Worm (Caenorhabditis elegans) whole organism, late embryonic: ENCODE measurements around the gene ztf-1.
A peak's percentile ranks its signal among the peaks of the same experiment; 100 is the strongest.

Source experiments
- F13H6.1 ChIP-seq: sonication (generic microtip); optimal IDR thresholded peaks from 2 replicates; lab custom pipeline; 2016; ENCODE audit warnings: missing genetic modification characterization, missing compliant biosample characterization
- K02D7.2 ChIP-seq: sonication (generic microtip); optimal IDR thresholded peaks from 2 replicates; lab custom pipeline; 2017; ENCODE audit warnings: mild to moderate bottlenecking, missing genetic modification characterization, missing compliant biosample characterization
- ama-1 ChIP-seq: fragments of 150-350 bp; optimal IDR thresholded peaks from 2 replicates; lab custom pipeline; 2014
- ceh-14 ChIP-seq: sonication (generic microtip); optimal IDR thresholded peaks from 2 replicates; lab custom pipeline; 2016; ENCODE audit warnings: missing genotype, missing genetic modification characterization, missing compliant biosample characterization
- ceh-18 ChIP-seq: sonication (generic microtip); optimal IDR thresholded peaks from 2 replicates; lab custom pipeline; 2016; ENCODE audit warnings: missing genetic modification characterization, missing compliant biosample characterization
- ceh-19 ChIP-seq: fragments of 200-800 bp; sonication (Bioruptor generic); optimal IDR thresholded peaks from 2 replicates; lab custom pipeline; 2018; ENCODE audit warnings: mild to moderate bottlenecking, missing genetic modification characterization, missing compliant biosample characterization
- ceh-2 ChIP-seq: sonication (generic microtip); optimal IDR thresholded peaks from 2 replicates; lab custom pipeline; 2016; ENCODE audit warnings: missing genotype, missing genetic modification characterization, missing compliant biosample characterization
- ceh-22 ChIP-seq: sonication (generic microtip); optimal IDR thresholded peaks from 2 replicates; lab custom pipeline; 2017; ENCODE audit warnings: missing biosample characterization, missing genetic modification characterization
- ceh-24 ChIP-seq: sonication (generic microtip); optimal IDR thresholded peaks from 2 replicates; lab custom pipeline; 2016; ENCODE audit warnings: mild to moderate bottlenecking, missing genetic modification characterization, missing compliant biosample characterization
- ceh-30 ChIP-seq: fragments of 150-350 bp; optimal IDR thresholded peaks from 2 replicates; lab custom pipeline; 2014; ENCODE audit warnings: missing biosample characterization, missing genetic modification characterization
- ceh-34 ChIP-seq: sonication (generic microtip); optimal IDR thresholded peaks from 2 replicates; lab custom pipeline; 2016; ENCODE audit warnings: mild to moderate bottlenecking, missing genetic modification characterization, missing compliant biosample characterization
- che-1 ChIP-seq: sonication (generic microtip); optimal IDR thresholded peaks from 2 replicates; lab custom pipeline; 2016; ENCODE audit warnings: mild to moderate bottlenecking, missing genetic modification characterization, missing compliant biosample characterization
- dmd-4 ChIP-seq: sonication (generic microtip); optimal IDR thresholded peaks from 2 replicates; lab custom pipeline; 2016; ENCODE audit warnings: borderline replicate concordance, missing genetic modification characterization, missing compliant biosample characterization
- elt-2 ChIP-seq: sonication (generic microtip); optimal IDR thresholded peaks from 2 replicates; lab custom pipeline; 2016; ENCODE audit warnings: missing genetic modification reagents, missing genetic modification characterization, missing compliant biosample characterization
- elt-4 ChIP-seq: sonication (generic microtip); optimal IDR thresholded peaks from 2 replicates; lab custom pipeline; 2016; ENCODE audit warnings: missing genetic modification characterization, missing compliant biosample characterization
- ets-4 ChIP-seq: sonication (generic microtip); optimal IDR thresholded peaks from 2 replicates; lab custom pipeline; 2016; ENCODE audit warnings: missing genetic modification characterization, missing compliant biosample characterization
- fax-1 ChIP-seq: sonication (generic microtip); optimal IDR thresholded peaks from 2 replicates; lab custom pipeline; 2016; ENCODE audit warnings: missing genotype, missing genetic modification characterization, missing compliant biosample characterization
- fkh-10 ChIP-seq: fragments of 150-350 bp; optimal IDR thresholded peaks from 2 replicates; lab custom pipeline; 2014; ENCODE audit warnings: missing biosample characterization, missing genetic modification reagents, missing genetic modification characterization
- hlh-13 ChIP-seq: fragments of 200-800 bp; sonication (Bioruptor generic); optimal IDR thresholded peaks from 2 replicates; lab custom pipeline; 2018; ENCODE audit warnings: mild to moderate bottlenecking, missing genetic modification characterization, missing compliant biosample characterization
- hlh-15 ChIP-seq: sonication (generic microtip); optimal IDR thresholded peaks from 2 replicates; lab custom pipeline; 2016; ENCODE audit warnings: missing genetic modification characterization, missing compliant biosample characterization
- hlh-30 ChIP-seq: sonication (generic microtip); optimal IDR thresholded peaks from 2 replicates; lab custom pipeline; 2017; ENCODE audit warnings: antibody characterized with exemption, missing genetic modification characterization, missing compliant biosample characterization; ENCODE audit not compliant: insufficient read depth
- hlh-6 ChIP-seq: sonication (generic microtip); optimal IDR thresholded peaks from 2 replicates; lab custom pipeline; 2016; ENCODE audit warnings: missing genotype, missing genetic modification characterization, missing compliant biosample characterization
- hlh-8 ChIP-seq: sonication (generic microtip); optimal IDR thresholded peaks from 2 replicates; lab custom pipeline; 2016; ENCODE audit warnings: missing genotype, missing genetic modification characterization, missing compliant biosample characterization
- lim-6 ChIP-seq: sonication (generic microtip); optimal IDR thresholded peaks from 2 replicates; lab custom pipeline; 2016; ENCODE audit warnings: missing genetic modification characterization, missing compliant biosample characterization
- madf-2 ChIP-seq: sonication (generic microtip); optimal IDR thresholded peaks from 2 replicates; lab custom pipeline; 2017; ENCODE audit warnings: missing genetic modification characterization, missing compliant biosample characterization
- nhr-11 ChIP-seq: fragments of 150-350 bp; optimal IDR thresholded peaks from 2 replicates; lab custom pipeline; 2014; ENCODE audit warnings: missing biosample characterization, missing genetic modification characterization
- nhr-232 ChIP-seq: sonication (generic microtip); optimal IDR thresholded peaks from 2 replicates; lab custom pipeline; 2016; ENCODE audit warnings: missing genetic modification characterization, missing compliant biosample characterization
- npax-4 ChIP-seq: sonication (generic microtip); optimal IDR thresholded peaks from 2 replicates; lab custom pipeline; 2016; ENCODE audit warnings: missing genetic modification characterization, missing compliant biosample characterization
- odd-2 ChIP-seq: sonication (generic microtip); optimal IDR thresholded peaks from 2 replicates; lab custom pipeline; 2017; ENCODE audit warnings: antibody characterized with exemption, mild to moderate bottlenecking, missing genetic modification characterization, missing compliant biosample characterization
- pat-9 ChIP-seq: fragments of 200-800 bp; sonication (Bioruptor generic); optimal IDR thresholded peaks from 2 replicates; lab custom pipeline; 2018; ENCODE audit warnings: mild to moderate bottlenecking, missing genetic modification characterization, moderate library complexity, missing compliant biosample characterization
- pha-2 ChIP-seq: sonication (generic microtip); optimal IDR thresholded peaks from 2 replicates; lab custom pipeline; 2017; ENCODE audit warnings: mild to moderate bottlenecking, missing genetic modification characterization, missing compliant biosample characterization
- pha-4 ChIP-seq: fragments of 150-350 bp; optimal IDR thresholded peaks from 2 replicates; lab custom pipeline; 2018; ENCODE audit warnings: missing biosample characterization, missing genetic modification reagents, missing genetic modification characterization
- pqm-1 ChIP-seq: sonication (generic microtip); optimal IDR thresholded peaks from 2 replicates; lab custom pipeline; 2016; ENCODE audit warnings: missing genetic modification characterization, missing compliant biosample characterization
- pros-1 ChIP-seq: fragments of 150-350 bp; optimal IDR thresholded peaks from 2 replicates; lab custom pipeline; 2014; ENCODE audit warnings: missing biosample characterization, missing genetic modification reagents, missing genetic modification characterization
- ref-2 ChIP-seq: sonication (generic microtip); optimal IDR thresholded peaks from 2 replicates; lab custom pipeline; 2016; ENCODE audit warnings: missing genetic modification characterization, missing compliant biosample characterization
- rnt-1 ChIP-seq: sonication (generic microtip); optimal IDR thresholded peaks from 2 replicates; lab custom pipeline; 2016; ENCODE audit warnings: missing genetic modification characterization, missing compliant biosample characterization
- sdc-2 ChIP-seq: sonication (generic microtip); optimal IDR thresholded peaks from 2 replicates; lab custom pipeline; 2016; ENCODE audit warnings: missing genotype, missing genetic modification characterization, missing compliant biosample characterization
- syd-9 ChIP-seq: sonication (generic microtip); optimal IDR thresholded peaks from 2 replicates; lab custom pipeline; 2016; ENCODE audit warnings: mild to moderate bottlenecking, missing genetic modification characterization, moderate library complexity, missing compliant biosample characterization
- tbx-2 ChIP-seq: sonication (generic microtip); optimal IDR thresholded peaks from 2 replicates; lab custom pipeline; 2016; ENCODE audit warnings: missing genetic modification characterization, missing compliant biosample characterization
- tbx-7 ChIP-seq: sonication (generic microtip); optimal IDR thresholded peaks from 2 replicates; lab custom pipeline; 2016; ENCODE audit warnings: missing genotype, missing genetic modification characterization, missing compliant biosample characterization
- ttx-3 ChIP-seq: sonication (generic microtip); optimal IDR thresholded peaks from 2 replicates; lab custom pipeline; 2016; ENCODE audit warnings: missing genetic modification reagents, missing genetic modification characterization, missing compliant biosample characterization
- unc-3 ChIP-seq, 2 experiments: fragments of 200-800 bp in 1 of 2; sonication (Bioruptor generic) in 1 of 2; sonication (generic microtip) in 1 of 2; conservative IDR thresholded peaks in 1 of 2; optimal IDR thresholded peaks in 1 of 2; 2 replicates each; pipeline versions ENCODE4 v1.3.6 to Lab custom; 2016 to 2022; ENCODE audit warnings: missing compliant biosample characterization in 2 of 2, missing genetic modification characterization in 2 of 2, missing genetic modification reagents in 1 of 2
- unc-42 ChIP-seq: sonication (generic microtip); optimal IDR thresholded peaks from 2 replicates; lab custom pipeline; 2016; ENCODE audit warnings: missing genotype, missing genetic modification characterization, missing compliant biosample characterization
- zip-5 ChIP-seq: sonication (generic microtip); optimal IDR thresholded peaks from 2 replicates; lab custom pipeline; 2016; ENCODE audit warnings: missing genetic modification characterization, missing compliant biosample characterization
- ztf-16 ChIP-seq: sonication (generic microtip); optimal IDR thresholded peaks from 2 replicates; lab custom pipeline; 2017; ENCODE audit warnings: missing genetic modification characterization, missing compliant biosample characterization

The ztf-1 gene

ce11 chrIII:8807246-8807645, 15.1 kb upstream of the ztf-1 start, which contains the start of gene F54F2.7:
F54F2.7 (minus strand) TSS chrIII:8807346.
- no peak for TF ChIP-seq npax-4 (tag; lab: Kevin White, UChicago)
- no peak for TF ChIP-seq nhr-232 (tag; lab: Kevin White, UChicago)
- TF ChIP-seq rnt-1 (tag; lab: Kevin White, UChicago): no peak
- no peak for TF ChIP-seq ttx-3
- TF ChIP-seq hlh-15: no peak

DNA sequence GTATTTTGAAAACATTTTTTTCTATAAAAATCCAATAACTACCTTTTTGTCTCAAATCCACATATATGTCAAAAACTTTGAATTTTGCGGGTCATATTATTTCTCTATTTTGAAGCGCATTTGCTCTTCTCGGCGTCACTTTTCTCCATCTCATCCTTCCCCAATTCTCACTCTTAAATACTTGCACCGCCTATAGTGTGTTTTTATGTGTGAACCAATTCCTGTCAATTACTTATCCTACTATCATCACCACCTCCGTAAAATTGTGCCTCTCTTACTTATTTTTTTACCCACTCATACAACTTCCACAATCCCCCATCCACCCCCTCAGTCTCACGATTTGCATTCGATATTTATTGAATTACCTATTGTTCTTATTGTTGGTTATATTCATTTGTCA, 13.7 kb upstream of the ztf-1 start:
- TF ChIP-seq ceh-19 (no peak), ets-4 (no peak), ceh-24 (no peak), unc-42 (tag; lab: Kevin White, UChicago) (no peak), unc-3 (GFP tag; conservative IDR thresholded peaks at IDR 0.05; lab: Robert Waterston, UW) (no peak), unc-3 (tag; optimal IDR thresholded peaks at IDR 0.05; lab: Kevin White, UChicago) (no peak), pha-4 (tag; lab: Kevin White, UChicago) (no peak), odd-2 (tag; lab: Kevin White, UChicago) (no peak), madf-2 (no peak), F13H6.1 (no peak), K02D7.2 (tag; lab: Kevin White, UChicago) (no peak), hlh-13 (GFP tag; lab: Kevin White, UChicago) (no peak), ama-1 (no peak), elt-4 (tag; lab: Kevin White, UChicago) (no peak), hlh-30 (no peak), ttx-3 (no peak), zip-5 (tag; lab: Kevin White, UChicago) (no peak), elt-2 (tag; lab: Kevin White, UChicago) (no peak)

DNA sequence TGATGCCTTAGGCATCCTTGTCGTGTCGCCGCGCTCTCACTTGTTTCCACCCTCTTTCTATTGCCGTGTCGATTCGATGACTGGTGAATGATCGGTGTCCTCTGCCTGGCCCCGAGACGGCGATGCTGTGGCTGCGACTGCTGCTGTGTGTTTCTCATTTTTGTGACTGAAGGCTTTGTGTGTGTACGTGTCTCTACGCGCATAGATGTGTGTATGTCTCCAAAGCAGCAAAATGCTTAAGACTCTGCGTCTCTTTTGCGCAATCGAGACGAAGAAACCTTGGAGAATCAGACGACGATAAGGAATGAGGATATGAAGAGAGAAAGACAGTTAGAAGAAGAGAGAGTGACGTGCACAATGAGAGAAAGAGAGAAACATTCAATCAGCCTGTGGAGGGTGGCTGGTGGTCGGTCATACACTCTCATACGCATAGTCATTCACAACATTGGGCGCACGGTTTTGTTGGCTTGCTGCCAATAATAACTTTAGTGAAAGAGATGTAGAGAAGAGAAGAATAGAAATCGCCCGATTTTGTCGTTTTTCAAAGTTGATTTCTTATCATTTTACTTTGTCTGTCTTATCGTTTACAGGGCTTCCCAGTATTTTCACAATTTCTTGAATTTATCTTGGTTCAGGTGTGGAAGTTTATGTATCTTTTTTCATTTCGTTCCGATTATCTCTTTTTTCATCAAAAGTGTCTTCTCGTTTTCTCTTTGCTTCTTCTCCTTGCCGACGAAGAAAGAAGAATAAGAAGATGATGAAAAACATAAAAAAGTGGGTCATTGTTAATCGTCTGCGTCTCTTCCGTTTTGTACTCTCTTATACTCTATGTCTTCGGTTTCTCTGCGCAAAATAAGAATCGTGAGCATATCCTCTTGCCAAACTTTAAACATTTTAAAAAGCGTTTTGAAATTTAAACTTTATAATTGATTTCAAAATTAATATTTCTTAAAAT, 10.0 kb upstream of the ztf-1 start:
- peak; percentile 68 for TF ChIP-seq lim-6 (tag; lab: Kevin White, UChicago)
- TF ChIP-seq ceh-18 (tag; lab: Kevin White, UChicago): peak; percentile 99
- peak; percentile 32 for TF ChIP-seq ceh-22 (tag; lab: Kevin White, UChicago)
- peak; percentile 67 for TF ChIP-seq sdc-2 (tag; lab: Kevin White, UChicago)
- peak; percentile 63 for TF ChIP-seq pha-2 (tag; lab: Kevin White, UChicago)
- peak; percentile 85 for TF ChIP-seq ets-4
- TF ChIP-seq ttx-3: no peak
- TF ChIP-seq nhr-11 (tag; lab: Kevin White, UChicago): no peak
- TF ChIP-seq ref-2 (tag; lab: Kevin White, UChicago): peak; percentile 93
- no peak for TF ChIP-seq ceh-19
- peak; percentile 20 for TF ChIP-seq fkh-10 (GFP tag; lab: Kevin White, UChicago)
- TF ChIP-seq pros-1 (tag; lab: Kevin White, UChicago): peak; percentile 100
- no peak for TF ChIP-seq pat-9
- TF ChIP-seq hlh-8 (tag; lab: Kevin White, UChicago): peak; percentile 78
- peak; percentile 89 for TF ChIP-seq syd-9 (tag; lab: Kevin White, UChicago)
- peak; percentile 93 for TF ChIP-seq ceh-30
- peak; percentile 64 for TF ChIP-seq hlh-6 (tag; lab: Kevin White, UChicago)
- peak; percentile 92 for TF ChIP-seq ceh-34
- TF ChIP-seq ceh-2 (tag; lab: Kevin White, UChicago): peak; percentile 66
- no peak for TF ChIP-seq unc-3 (GFP tag; conservative IDR thresholded peaks at IDR 0.05; lab: Robert Waterston, UW)
- TF ChIP-seq unc-3 (tag; optimal IDR thresholded peaks at IDR 0.05; lab: Kevin White, UChicago): no peak
- TF ChIP-seq unc-42 (tag; lab: Kevin White, UChicago): peak; percentile 84
- TF ChIP-seq zip-5 (tag; lab: Kevin White, UChicago): peak; percentile 50
- peak; percentile 8 for TF ChIP-seq ztf-16 (tag; lab: Kevin White, UChicago)
- peak; percentile 91 for TF ChIP-seq ama-1
- TF ChIP-seq K02D7.2 (tag; lab: Kevin White, UChicago): no peak
- peak; percentile 96 for TF ChIP-seq F13H6.1
- TF ChIP-seq dmd-4 (tag; lab: Kevin White, UChicago): peak; percentile 64
- no peak for TF ChIP-seq nhr-232 (tag; lab: Kevin White, UChicago)
- peak; percentile 56 for TF ChIP-seq elt-2 (tag; lab: Kevin White, UChicago)
- TF ChIP-seq elt-4 (tag; lab: Kevin White, UChicago): no peak
- TF ChIP-seq ceh-24: no peak
- TF ChIP-seq che-1: peak; percentile 45
- TF ChIP-seq tbx-7 (tag; lab: Kevin White, UChicago): peak; percentile 16
- peak; percentile 71 for TF ChIP-seq pqm-1 (tag; lab: Kevin White, UChicago)
- peak; percentile 26 for TF ChIP-seq fax-1 (tag; lab: Kevin White, UChicago)
- peak; percentile 96 for TF ChIP-seq tbx-2 (tag; lab: Kevin White, UChicago)
- TF ChIP-seq npax-4 (tag; lab: Kevin White, UChicago): no peak
- peak; percentile 95 for TF ChIP-seq rnt-1 (tag; lab: Kevin White, UChicago)
- peak; percentile 72 for TF ChIP-seq ceh-14 (tag; lab: Kevin White, UChicago)
